Fruit fly (Drosophila melanogaster) whole organism, embryonic: Measurements from ENCODE around the gene CG6928.

Source experiments
- Ada2b ChIP-seq: fragments of 200-800 bp; sonication (Bioruptor generic); IDR thresholded peaks from 2 replicates; pipeline ENCODE4 v1.3.6; 2022; ENCODE audit warnings: missing biosample characterization, missing genetic modification characterization
- CG16813 ChIP-seq: fragments of 200-800 bp; sonication (Bioruptor generic); IDR thresholded peaks from 3 replicates; pipeline ENCODE4 v1.3.6; 2022; ENCODE audit warnings: missing biosample characterization, missing genetic modification characterization; ENCODE audit not compliant: partially characterized antibody
- Spps ChIP-seq: fragments of 200-800 bp; sonication (Bioruptor generic); optimal IDR thresholded peaks from 2 replicates; lab custom pipeline; 2018; ENCODE audit warnings: missing biosample characterization, mild to moderate bottlenecking, missing genetic modification characterization
- Xbp1 ChIP-seq: fragments of 200-800 bp; sonication (Bioruptor generic); optimal IDR thresholded peaks from 3 replicates; lab custom pipeline; 2016; ENCODE audit warnings: missing biosample characterization, mild to moderate bottlenecking, missing genetic modification characterization
- bbx ChIP-seq: fragments of 200-800 bp; sonication (Bioruptor generic); IDR thresholded peaks from 2 replicates; pipeline ENCODE4 v1.3.6; 2022; ENCODE audit warnings: missing biosample characterization, missing genetic modification characterization; ENCODE audit not compliant: partially characterized antibody
- kay ChIP-seq: fragments of 200-800 bp; sonication (Bioruptor generic); optimal IDR thresholded peaks from 2 replicates; lab custom pipeline; 2016; ENCODE audit warnings: missing biosample characterization, missing genetic modification characterization

DNA sequence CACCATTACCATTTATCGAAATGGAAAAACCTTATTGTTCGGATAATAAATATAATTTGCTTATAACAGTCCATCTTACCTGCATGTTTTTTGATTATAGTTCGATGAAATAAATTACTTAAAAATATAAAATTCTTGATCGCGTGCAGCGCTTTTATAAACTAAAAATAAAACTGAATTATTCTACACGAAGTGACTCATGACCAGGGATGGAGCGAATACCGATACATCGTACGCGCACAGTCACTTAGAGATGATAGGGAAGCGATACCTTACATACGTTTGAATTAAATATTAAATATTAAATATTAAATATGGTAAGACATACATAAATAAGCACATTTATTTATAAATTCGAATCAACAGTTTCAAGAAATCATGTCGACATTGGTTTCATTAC, 10.0 kb upstream of the CG6928 start, which contains the start of gene viaf:
- TF ChIP-seq Xbp1 (GFP tag; lab: Kevin White, UChicago) (peak; percentile 78), Spps (tag; lab: Kevin White, UChicago) (peak; percentile 20), Ada2b (no peak), kay (GFP tag; lab: Kevin White, UChicago) (peak; percentile 99), bbx (GFP tag; lab: Robert Waterston, UW) (peak; percentile 96), CG16813 (GFP tag; lab: Robert Waterston, UW) (peak; percentile 90)
